Fruit fly (Drosophila melanogaster): ENCODE results near the gene Noc1.
A peak's percentile ranks its signal among the peaks of the same experiment; 100 is the strongest.

The Noc1 gene

DNA sequence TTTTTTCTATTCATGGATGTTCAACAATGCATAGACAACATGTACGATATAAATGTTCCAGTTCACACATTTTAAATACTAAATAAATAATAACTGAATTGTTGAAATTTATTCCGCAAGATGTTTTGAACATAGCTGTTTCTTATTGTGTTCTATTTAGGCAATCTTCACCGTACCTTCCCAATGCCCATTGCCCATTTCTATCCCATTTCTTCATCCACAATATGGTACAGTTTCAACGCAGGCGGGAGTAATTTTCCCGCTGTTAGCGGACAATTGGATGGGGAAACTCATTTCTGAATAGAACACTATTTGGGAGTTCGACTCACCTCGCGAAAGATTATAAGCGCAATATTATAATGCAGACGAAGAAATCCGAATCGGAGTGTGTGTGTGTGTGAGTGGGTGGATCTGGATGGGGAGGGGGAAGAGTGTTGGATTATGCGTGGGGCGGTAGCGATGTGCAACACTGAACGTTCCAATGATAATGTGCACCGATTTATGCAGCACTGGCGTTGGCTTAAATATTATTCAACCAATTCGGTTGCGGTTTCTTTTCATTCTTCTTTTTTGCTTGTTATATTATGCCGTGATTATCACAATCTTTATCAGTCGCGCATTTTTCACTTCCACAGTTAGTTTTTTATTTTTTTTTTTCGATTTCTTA lies 17.5 kb downstream of the Noc1 start (continued):
- TF ChIP-seq CG33557 (GFP tag; optimal IDR thresholded peaks at IDR 0.05) (peak; percentile 22), knrl (GFP tag; IDR thresholded peaks at IDR 0.05; ENCODE audit: partially characterized antibody) (peak; percentile 15; the same call in 1 of the 3 replicates), CG1233 (GFP tag; optimal IDR thresholded peaks at IDR 0.05) (peak; percentile 12), zen2 (GFP tag; IDR thresholded peaks at IDR 0.05; ENCODE audit: partially characterized antibody) (no peak), Lhr (GFP tag; optimal IDR thresholded peaks at IDR 0.05) (no peak), Atf3 (GFP tag; optimal IDR thresholded peaks at IDR 0.05) (no peak), CG31224 (GFP tag; IDR thresholded peaks at IDR 0.05) (no peak), Scr (GFP tag; IDR thresholded peaks at IDR 0.05; ENCODE audit: partially characterized antibody) (peak; percentile 45; the same call in 1 of the 2 replicates), CG11695 (GFP tag; IDR thresholded peaks at IDR 0.05) (0 out of 3 replicates have a peak, but pooled peaks have one; percentile 15), wor (GFP tag; IDR thresholded peaks at IDR 0.05) (no peak), CG7839 (tag; optimal IDR thresholded peaks at IDR 0.05) (peak; percentile 43), pb (GFP tag; optimal IDR thresholded peaks at IDR 0.05) (peak; percentile 20), CG12104 (GFP tag; optimal IDR thresholded peaks at IDR 0.05) (no peak), CG18476 (GFP tag; optimal IDR thresholded peaks at IDR 0.05) (no peak), trh (GFP tag; optimal IDR thresholded peaks at IDR 0.05) (no peak), usp (GFP tag; optimal IDR thresholded peaks at IDR 0.05) (no peak), C15 (GFP tag; IDR thresholded peaks at IDR 0.05) (no peak), Blimp-1 (GFP tag; optimal IDR thresholded peaks at IDR 0.05) (no peak), gsb (GFP tag; IDR thresholded peaks at IDR 0.05) (no peak), ro (GFP tag; IDR thresholded peaks at IDR 0.05) (no peak), CG6689 (GFP tag; IDR thresholded peaks at IDR 0.05) (no peak), dmrt99B (tag; optimal IDR thresholded peaks at IDR 0.05) (no peak), Nf-YA (GFP tag; IDR thresholded peaks at IDR 0.05) (no peak), sim (GFP tag; IDR thresholded peaks at IDR 0.05) (no peak), CG30020 (tag; optimal IDR thresholded peaks at IDR 0.05) (no peak), lov (optimal IDR thresholded peaks at IDR 0.05) (no peak), lov (GFP tag; IDR thresholded peaks at IDR 0.05) (0 out of 3 replicates have a peak, but pooled peaks have one; percentile 5), CG12299 (tag; optimal IDR thresholded peaks at IDR 0.05) (no peak), tx (GFP tag; optimal IDR thresholded peaks at IDR 0.05) (peak; percentile 25), Dek (tag; optimal IDR thresholded peaks at IDR 0.05) (peak; percentile 2), CrebB (tag; optimal IDR thresholded peaks at IDR 0.05) (no peak), fd102C (GFP tag; optimal IDR thresholded peaks at IDR 0.05) (no peak), pros (GFP tag; optimal IDR thresholded peaks at IDR 0.05) (no peak), CG32767 (GFP tag; IDR thresholded peaks at IDR 0.05) (no peak), CG1603 (tag; optimal IDR thresholded peaks at IDR 0.05) (peak; percentile 32), Mad (GFP tag; optimal IDR thresholded peaks at IDR 0.05) (peak; percentile 45), inv (GFP tag; IDR thresholded peaks at IDR 0.05; ENCODE audit: partially characterized antibody) (no peak), Rfx (GFP tag; IDR thresholded peaks at IDR 0.05) (peak; percentile 53), Hr39 (optimal IDR thresholded peaks at IDR 0.05) (no peak), lmd (GFP tag; IDR thresholded peaks at IDR 0.05) (peak; percentile 35), CG3847 (GFP tag; IDR thresholded peaks at IDR 0.05) (peak; percentile 80), CG13296 (GFP tag; optimal IDR thresholded peaks at IDR 0.05) (no peak), Taf1 (GFP tag; IDR thresholded peaks at IDR 0.05) (0 out of 2 replicates have a peak, but pooled peaks have one; percentile 21), Myb (GFP tag; optimal IDR thresholded peaks at IDR 0.05) (peak; percentile 64), jumu (GFP tag; optimal IDR thresholded peaks at IDR 0.05) (peak; percentile 78), vfl (GFP tag; optimal IDR thresholded peaks at IDR 0.05) (peak; percentile 22), CG2875 (GFP tag; optimal IDR thresholded peaks at IDR 0.05) (no peak), Hey (tag; optimal IDR thresholded peaks at IDR 0.05) (no peak), Oaz (GFP tag; IDR thresholded peaks at IDR 0.05) (no peak), Elba2 (GFP tag; optimal IDR thresholded peaks at IDR 0.05) (peak; percentile 27), fd96Cb (tag; optimal IDR thresholded peaks at IDR 0.05) (no peak)
